Worm (Caenorhabditis elegans) whole organism, L1 larva: Measurements from ENCODE around the gene his-59.

ENCODE experiments used
- C04F5.9 ChIP-seq: sonication (generic microtip); optimal IDR thresholded peaks from 2 replicates; lab custom pipeline; 2016; ENCODE audit warnings: missing genetic modification characterization, missing compliant biosample characterization
- C16A3.4 ChIP-seq: fragments of 150-350 bp; optimal IDR thresholded peaks from 2 replicates; lab custom pipeline; 2014; ENCODE audit warnings: missing biosample characterization, missing genetic modification characterization
- aly-2 ChIP-seq: fragments of 150-350 bp; optimal IDR thresholded peaks from 2 replicates; lab custom pipeline; 2014; ENCODE audit warnings: missing biosample characterization, missing genetic modification characterization
- blmp-1 ChIP-seq: fragments of 150-350 bp; optimal IDR thresholded peaks from 2 replicates; lab custom pipeline; 2014; ENCODE audit warnings: missing biosample characterization, missing genetic modification characterization
- egl-27 ChIP-seq, 2 experiments: fragments of 150-350 bp in 1 of 2; sonication (generic microtip); optimal IDR thresholded peaks; 3 replicates each; lab custom pipeline; 2017 to 2018; ENCODE audit warnings: missing biosample characterization in 2 of 2, missing genetic modification characterization in 2 of 2, missing genetic modification reagents in 2 of 2
- fkh-10 ChIP-seq: sonication (generic microtip); optimal IDR thresholded peaks from 2 replicates; lab custom pipeline; 2017; ENCODE audit warnings: missing biosample characterization, missing genetic modification reagents, missing genetic modification characterization
- nhr-11 ChIP-seq: fragments of 150-350 bp; optimal IDR thresholded peaks from 2 replicates; lab custom pipeline; 2014; ENCODE audit warnings: missing biosample characterization, missing genetic modification characterization
- nhr-28 ChIP-seq: fragments of 150-350 bp; optimal IDR thresholded peaks from 2 replicates; lab custom pipeline; 2014; ENCODE audit warnings: missing biosample characterization, missing genetic modification characterization
- nhr-76 ChIP-seq: sonication (generic microtip); optimal IDR thresholded peaks from 2 replicates; lab custom pipeline; 2017; ENCODE audit warnings: missing biosample characterization, missing genetic modification characterization
- nhr-77 ChIP-seq: fragments of 150-350 bp; optimal IDR thresholded peaks from 2 replicates; lab custom pipeline; 2014; ENCODE audit warnings: missing biosample characterization, missing genetic modification characterization
- nhr-90 ChIP-seq: sonication (generic microtip); optimal IDR thresholded peaks from 2 replicates; lab custom pipeline; 2016; ENCODE audit warnings: mild to moderate bottlenecking, missing genetic modification characterization, missing compliant biosample characterization; ENCODE audit not compliant: poor library complexity
- pax-3 ChIP-seq: fragments of 200-800 bp; sonication (Bioruptor generic); optimal IDR thresholded peaks from 2 replicates; lab custom pipeline; 2018; ENCODE audit warnings: mild to moderate bottlenecking, missing genetic modification characterization, moderate library complexity, missing compliant biosample characterization
- sptf-1 ChIP-seq: fragments of 150-350 bp; optimal IDR thresholded peaks from 2 replicates; lab custom pipeline; 2014; ENCODE audit warnings: missing biosample characterization, missing genetic modification characterization
- zag-1 ChIP-seq: fragments of 150-350 bp; optimal IDR thresholded peaks from 2 replicates; lab custom pipeline; 2014; ENCODE audit warnings: missing biosample characterization, missing genetic modification characterization

- TF ChIP-seq C16A3.4 (tag; lab: Kevin White, UChicago) (no peak), nhr-76 (tag; lab: Kevin White, UChicago) (no peak), egl-27 (tag; optimal IDR thresholded peaks at IDR 0.05; lab: Kevin White, UChicago) (no peak), nhr-90 (tag; lab: Kevin White, UChicago) (no peak), pax-3 (tag; lab: Kevin White, UChicago) (no peak), nhr-11 (no peak), fkh-10 (GFP tag; lab: Kevin White, UChicago) (no peak), nhr-77 (no peak), C04F5.9 (tag; lab: Kevin White, UChicago) (no peak), nhr-28 (no peak), blmp-1 (no peak), sptf-1 (no peak), zag-1 (tag; lab: Kevin White, UChicago) (no peak), aly-2 (tag; lab: Kevin White, UChicago) (no peak)
Observed at ce11 chrIV:7478134-7478533, 9.9 kb upstream of the his-59 start, which contains the start of gene rod-1.
